Fruit fly (Drosophila melanogaster) whole organism, embryonic: ENCODE results near the gene Men.

ENCODE experiments used
- Abd-B ChIP-seq: fragments of 200-800 bp; sonication (Bioruptor generic); optimal IDR thresholded peaks from 2 replicates; lab custom pipeline; 2018; ENCODE audit warnings: missing biosample characterization, mild to moderate bottlenecking, missing genetic modification characterization, moderate library complexity
- Blimp-1 ChIP-seq: fragments of 200-800 bp; sonication (Bioruptor generic); optimal IDR thresholded peaks from 3 replicates; lab custom pipeline; 2018; ENCODE audit warnings: missing biosample characterization, missing genetic modification characterization, mild to moderate bottlenecking, moderate library complexity, missing genetic modification reagents
- CG10267 ChIP-seq: fragments of 200-800 bp; sonication (Bioruptor generic); optimal IDR thresholded peaks from 2 replicates; lab custom pipeline; 2018; ENCODE audit warnings: missing biosample characterization, mild to moderate bottlenecking, missing genetic modification characterization, moderate library complexity
- CG10979 ChIP-seq: fragments of 200-800 bp; sonication (Bioruptor generic); optimal IDR thresholded peaks from 2 replicates; lab custom pipeline; 2018; ENCODE audit warnings: missing biosample characterization, mild to moderate bottlenecking, missing genetic modification characterization, moderate library complexity
- CG11093 ChIP-seq: fragments of 200-800 bp; sonication (Bioruptor generic); IDR thresholded peaks from 3 replicates; pipeline ENCODE4 v1.3.6; 2022; ENCODE audit warnings: missing biosample characterization, missing genetic modification characterization
- CG11695 ChIP-seq: fragments of 200-800 bp; sonication (Bioruptor generic); IDR thresholded peaks from 3 replicates; pipeline ENCODE4 v1.3.6; 2022; ENCODE audit warnings: missing biosample characterization, missing genetic modification characterization
- CG12104 ChIP-seq: fragments of 200-800 bp; sonication (Bioruptor generic); optimal IDR thresholded peaks from 3 replicates; lab custom pipeline; 2016; ENCODE audit warnings: missing biosample characterization, missing genetic modification characterization
- CG13894 ChIP-seq: fragments of 200-800 bp; sonication (Bioruptor generic); optimal IDR thresholded peaks from 3 replicates; lab custom pipeline; 2018; ENCODE audit warnings: missing biosample characterization, mild to moderate bottlenecking, missing genetic modification characterization, moderate library complexity
- CG15514 ChIP-seq: fragments of 200-800 bp; sonication (Bioruptor generic); optimal IDR thresholded peaks from 3 replicates; lab custom pipeline; 2017; ENCODE audit warnings: missing biosample characterization, missing genetic modification characterization, mild to moderate bottlenecking, moderate library complexity, missing genetic modification reagents
- CG15601 ChIP-seq: fragments of 200-800 bp; sonication (Bioruptor generic); optimal IDR thresholded peaks from 3 replicates; lab custom pipeline; 2019; ENCODE audit warnings: missing biosample characterization, mild to moderate bottlenecking, missing genetic modification characterization, moderate library complexity
- CG2678 ChIP-seq: fragments of 200-800 bp; sonication (Bioruptor generic); optimal IDR thresholded peaks from 3 replicates; lab custom pipeline; 2019; ENCODE audit warnings: missing biosample characterization, mild to moderate bottlenecking, missing genetic modification characterization, moderate library complexity
- CG2712 ChIP-seq: fragments of 200-800 bp; optimal IDR thresholded peaks from 3 replicates; lab custom pipeline; 2019; ENCODE audit warnings: missing biosample characterization, mild to moderate bottlenecking, missing genetic modification characterization, moderate library complexity
- CG30020 ChIP-seq: fragments of 200-800 bp; optimal IDR thresholded peaks from 2 replicates; lab custom pipeline; 2019; ENCODE audit warnings: missing biosample characterization, mild to moderate bottlenecking, missing genetic modification characterization, moderate library complexity
- CG3065 ChIP-seq: fragments of 200-800 bp; sonication (Bioruptor generic); optimal IDR thresholded peaks from 2 replicates; lab custom pipeline; 2016; ENCODE audit warnings: missing biosample characterization, missing genetic modification characterization
- CG31441 ChIP-seq: fragments of 200-800 bp; sonication (Bioruptor generic); IDR thresholded peaks from 2 replicates; pipeline ENCODE4 v1.3.6; 2022; ENCODE audit warnings: missing biosample characterization, missing genetic modification characterization
- CG3163 ChIP-seq: fragments of 200-800 bp; sonication (Bioruptor generic); optimal IDR thresholded peaks from 3 replicates; lab custom pipeline; 2016; ENCODE audit warnings: missing biosample characterization, missing genetic modification characterization
- CG3726 ChIP-seq: fragments of 200-800 bp; sonication (Bioruptor generic); IDR thresholded peaks from 3 replicates; pipeline ENCODE4, ENCODE4 v1.3.6; 2022; ENCODE audit warnings: missing biosample characterization, missing genetic modification characterization
- CG6683 ChIP-seq: fragments of 200-800 bp; sonication (Bioruptor generic); optimal IDR thresholded peaks from 2 replicates; lab custom pipeline; 2017; ENCODE audit warnings: missing biosample characterization, mild to moderate bottlenecking, missing genetic modification characterization, missing genetic modification reagents
- CG6791 ChIP-seq: fragments of 200-800 bp; sonication (Bioruptor generic); IDR thresholded peaks from 3 replicates; pipeline ENCODE4 v1.3.6; 2022; ENCODE audit warnings: missing biosample characterization, missing genetic modification characterization; ENCODE audit not compliant: partially characterized antibody
- CG8281 ChIP-seq: fragments of 200-800 bp; sonication (Bioruptor generic); optimal IDR thresholded peaks from 2 replicates; lab custom pipeline; 2018; ENCODE audit warnings: missing biosample characterization, mild to moderate bottlenecking, missing genetic modification characterization, moderate library complexity
- CTCF ChIP-seq: fragments of 200-800 bp; sonication (Bioruptor generic); optimal IDR thresholded peaks from 2 replicates; lab custom pipeline; 2017; ENCODE audit warnings: missing biosample characterization, mild to moderate bottlenecking, missing genetic modification characterization, moderate library complexity
- Dbx ChIP-seq: fragments of 200-800 bp; sonication (Bioruptor generic); IDR thresholded peaks from 3 replicates; pipeline ENCODE4 v1.3.6; 2022; ENCODE audit warnings: missing biosample characterization, missing genetic modification characterization
- Dek ChIP-seq: fragments of 200-800 bp; sonication (Bioruptor generic); optimal IDR thresholded peaks from 3 replicates; lab custom pipeline; 2019; ENCODE audit warnings: missing biosample characterization, mild to moderate bottlenecking, missing genetic modification characterization, moderate library complexity
- Drgx ChIP-seq: fragments of 200-800 bp; sonication (Bioruptor generic); IDR thresholded peaks from 2 replicates; pipeline ENCODE4 v1.3.6; 2022; ENCODE audit warnings: missing biosample characterization, missing genetic modification characterization
- Fer1 ChIP-seq: fragments of 200-800 bp; sonication (Bioruptor generic); optimal IDR thresholded peaks from 2 replicates; lab custom pipeline; 2017; ENCODE audit warnings: missing biosample characterization, mild to moderate bottlenecking, missing genetic modification characterization
- Hmr ChIP-seq: fragments of 200-800 bp; sonication (Bioruptor generic); optimal IDR thresholded peaks from 3 replicates; lab custom pipeline; 2017; ENCODE audit warnings: mild to moderate bottlenecking, missing biosample characterization, missing genetic modification reagents, missing genetic modification characterization
- Hr3 ChIP-seq: fragments of 200-800 bp; sonication (Bioruptor generic); optimal IDR thresholded peaks from 3 replicates; lab custom pipeline; 2016; ENCODE audit warnings: missing biosample characterization, missing genetic modification characterization
- NFAT ChIP-seq: fragments of 200-800 bp; sonication (Bioruptor generic); IDR thresholded peaks from 2 replicates; pipeline ENCODE4 v1.3.6; 2022; ENCODE audit warnings: missing biosample characterization, missing genetic modification characterization
- Ptx1 ChIP-seq: fragments of 200-800 bp; sonication (Bioruptor generic); IDR thresholded peaks from 2 replicates; pipeline ENCODE4 v1.3.6; 2022; ENCODE audit warnings: missing biosample characterization, missing genetic modification characterization
- Scr ChIP-seq: fragments of 200-800 bp; sonication (Bioruptor generic); IDR thresholded peaks from 2 replicates; pipeline ENCODE4 v1.3.6; 2022; ENCODE audit warnings: missing biosample characterization, missing genetic modification characterization; ENCODE audit not compliant: partially characterized antibody
- Xrp1 ChIP-seq: fragments of 200-800 bp; sonication (Bioruptor generic); IDR thresholded peaks from 2 replicates; pipeline ENCODE4 v1.3.6; 2022; ENCODE audit warnings: missing biosample characterization, missing genetic modification characterization
- bcd ChIP-seq: fragments of 200-800 bp; sonication (Bioruptor generic); optimal IDR thresholded peaks from 2 replicates; lab custom pipeline; 2017; ENCODE audit warnings: missing biosample characterization, mild to moderate bottlenecking, missing genetic modification characterization
- caup ChIP-seq: fragments of 200-800 bp; sonication (Bioruptor generic); optimal IDR thresholded peaks from 3 replicates; lab custom pipeline; 2017; ENCODE audit warnings: missing biosample characterization, mild to moderate bottlenecking, missing genetic modification characterization, moderate library complexity; ENCODE audit not compliant: severe bottlenecking
- cg ChIP-seq: fragments of 200-800 bp; sonication (Bioruptor generic); optimal IDR thresholded peaks from 3 replicates; lab custom pipeline; 2019; ENCODE audit warnings: missing biosample characterization, mild to moderate bottlenecking, missing genetic modification characterization, moderate library complexity
- dpn ChIP-seq, 2 experiments: fragments of 200-800 bp; sonication (Bioruptor generic); optimal IDR thresholded peaks; 3 replicates each; lab custom pipeline; 2016; ENCODE audit warnings: missing biosample characterization in 2 of 2, missing genetic modification characterization in 2 of 2
- exex ChIP-seq: fragments of 200-800 bp; sonication (Bioruptor generic); optimal IDR thresholded peaks from 4 replicates; lab custom pipeline; 2018; ENCODE audit warnings: missing biosample characterization, mild to moderate bottlenecking, missing genetic modification characterization, moderate library complexity
- fd96Cb ChIP-seq: fragments of 200-800 bp; sonication (Bioruptor generic); optimal IDR thresholded peaks from 2 replicates; lab custom pipeline; 2018; ENCODE audit warnings: missing biosample characterization, mild to moderate bottlenecking, missing genetic modification characterization, moderate library complexity
- grau ChIP-seq: fragments of 200-800 bp; optimal IDR thresholded peaks from 3 replicates; lab custom pipeline; 2019; ENCODE audit warnings: missing biosample characterization, mild to moderate bottlenecking, missing genetic modification characterization, moderate library complexity
- hkb ChIP-seq, 2 experiments: fragments of 200-800 bp in 1 of 2; fragments of >200 bp in 1 of 2; sonication (Bioruptor generic) in 1 of 2; IDR thresholded peaks in 1 of 2; optimal IDR thresholded peaks in 1 of 2; 2 replicates each; pipeline versions ENCODE4 v1.3.6 to Lab custom; 2017 to 2022; ENCODE audit warnings: missing biosample characterization in 1 of 2, missing genetic modification characterization in 1 of 2
- ind ChIP-seq: fragments of 200-800 bp; sonication (Bioruptor generic); optimal IDR thresholded peaks from 3 replicates; lab custom pipeline; 2016; ENCODE audit warnings: missing biosample characterization, missing genetic modification characterization
- nmo ChIP-seq: fragments of 200-800 bp; sonication (Bioruptor generic); optimal IDR thresholded peaks from 2 replicates; lab custom pipeline; 2018; ENCODE audit warnings: missing biosample characterization, mild to moderate bottlenecking, missing genetic modification characterization, moderate library complexity
- odd ChIP-seq: fragments of 200-800 bp; sonication (Bioruptor generic); optimal IDR thresholded peaks from 2 replicates; lab custom pipeline; 2017; ENCODE audit warnings: missing biosample characterization, mild to moderate bottlenecking, missing genetic modification characterization
- phol ChIP-seq: fragments of 200-800 bp; sonication (Bioruptor generic); optimal IDR thresholded peaks from 3 replicates; lab custom pipeline; 2018; ENCODE audit warnings: missing biosample characterization, mild to moderate bottlenecking, missing genetic modification characterization, moderate library complexity
- rib ChIP-seq: fragments of 200-800 bp; sonication (Bioruptor generic); IDR thresholded peaks from 2 replicates; pipeline ENCODE4 v1.3.6; 2022; ENCODE audit warnings: missing biosample characterization, missing genetic modification characterization
- slbo ChIP-seq: fragments of 200-800 bp; sonication (Bioruptor generic); IDR thresholded peaks from 2 replicates; pipeline ENCODE4 v1.3.6; 2022; ENCODE audit warnings: missing biosample characterization, missing genetic modification characterization
- tap ChIP-seq: fragments of 200-800 bp; optimal IDR thresholded peaks from 3 replicates; lab custom pipeline; 2019; ENCODE audit warnings: missing biosample characterization, mild to moderate bottlenecking, missing genetic modification characterization, moderate library complexity
- tna ChIP-seq: fragments of 200-800 bp; sonication (Bioruptor generic); IDR thresholded peaks from 2 replicates; pipeline ENCODE4 v1.3.6; 2022; ENCODE audit warnings: missing biosample characterization, missing genetic modification characterization; ENCODE audit not compliant: partially characterized antibody

The Men gene

dm6 chr3R:12719627-12720343 is 2.5 kb downstream of the Men start (continued):
- peak; percentile 69 for TF ChIP-seq CG2712 (tag; lab: Kevin White, UChicago)
- TF ChIP-seq Hmr (GFP tag; lab: Kevin White, UChicago) = peak; percentile 41
- TF ChIP-seq CG10267 (tag; lab: Kevin White, UChicago) = peak; percentile 27
- TF ChIP-seq grau (tag; lab: Kevin White, UChicago) = peak; percentile 43
- TF ChIP-seq slbo = peak; percentile 34; the same call in 1 of the 2 replicates
- TF ChIP-seq Blimp-1 (GFP tag; lab: Kevin White, UChicago) = peak; percentile 45
- peak; percentile 36 for TF ChIP-seq nmo (GFP tag; lab: Kevin White, UChicago)
- no peak for TF ChIP-seq CG6791 (GFP tag; lab: Robert Waterston, UW)
- TF ChIP-seq Dek = peak; percentile 37
- TF ChIP-seq hkb (optimal IDR thresholded peaks at IDR 0.05; lab: Kevin White, UChicago) = no peak
- 0 out of 2 replicates have a peak, but pooled peaks have one; percentile 15 for TF ChIP-seq hkb (GFP tag; IDR thresholded peaks at IDR 0.05; lab: Robert Waterston, UW)
- peak; percentile 31 for TF ChIP-seq CG6683 (GFP tag; lab: Kevin White, UChicago)
- TF ChIP-seq Scr = peak; percentile 27; the same call in 1 of the 2 replicates
- TF ChIP-seq Xrp1 (GFP tag; lab: Robert Waterston, UW) = peak; percentile 36; the same call in 1 of the 2 replicates
- no peak for TF ChIP-seq CG11093 (GFP tag; lab: Robert Waterston, UW)
- TF ChIP-seq CG11695 (GFP tag; lab: Robert Waterston, UW) = 0 out of 3 replicates have a peak, but pooled peaks have one; percentile 36
- TF ChIP-seq CG2678 = peak; percentile 73
- peak; percentile 42 for TF ChIP-seq caup (GFP tag; lab: Kevin White, UChicago)
- no peak for TF ChIP-seq tap (tag; lab: Kevin White, UChicago)
- no peak for TF ChIP-seq CG30020 (tag; lab: Kevin White, UChicago)
- TF ChIP-seq dpn (GFP tag; optimal IDR thresholded peaks at IDR 0.05; lab: Kevin White, UChicago) = peak; percentile 18 to 31
- peak; percentile 33; the same call in 1 of the 2 replicates for TF ChIP-seq Drgx (GFP tag; lab: Robert Waterston, UW)
- peak; percentile 1 for TF ChIP-seq CG15601 (tag; lab: Kevin White, UChicago)
- TF ChIP-seq CG3163 = peak; percentile 86
- TF ChIP-seq CG8281 = peak; percentile 28
- peak; percentile 60 for TF ChIP-seq Fer1 (GFP tag; lab: Kevin White, UChicago)
- TF ChIP-seq odd (GFP tag; lab: Kevin White, UChicago) = no peak
- TF ChIP-seq cg (GFP tag; lab: Kevin White, UChicago) = peak; percentile 67
- TF ChIP-seq CG12104 (GFP tag; lab: Kevin White, UChicago) = peak; percentile 13
- peak; percentile 33 for TF ChIP-seq CG15514
- TF ChIP-seq phol (tag; lab: Kevin White, UChicago) = peak; percentile 40
- TF ChIP-seq CTCF (GFP tag; lab: Kevin White, UChicago) = no peak
- TF ChIP-seq ind (GFP tag; lab: Kevin White, UChicago) = peak; percentile 8
- peak; percentile 49; the same call in 1 of the 2 replicates for TF ChIP-seq tna (GFP tag; lab: Robert Waterston, UW)
- TF ChIP-seq CG13894 (tag; lab: Kevin White, UChicago) = peak; percentile 94
- peak; percentile 4 for TF ChIP-seq exex (tag; lab: Kevin White, UChicago)
- peak; percentile 30; the same call in 1 of the 2 replicates for TF ChIP-seq NFAT (GFP tag; lab: Robert Waterston, UW)
- no peak for TF ChIP-seq Dbx (GFP tag; lab: Robert Waterston, UW)
- TF ChIP-seq rib (GFP tag; lab: Robert Waterston, UW) = peak; percentile 84; the same call in 1 of the 2 replicates
- peak; percentile 41 for TF ChIP-seq CG31441
- TF ChIP-seq bcd (GFP tag; lab: Kevin White, UChicago) = peak; percentile 29
- TF ChIP-seq Hr3 (GFP tag; lab: Kevin White, UChicago) = peak; percentile 23
- TF ChIP-seq CG10979 = peak; percentile 36
- peak; percentile 32 for TF ChIP-seq fd96Cb (tag; lab: Kevin White, UChicago)
- TF ChIP-seq CG3065 = no peak
- peak; percentile 26 for TF ChIP-seq Abd-B (GFP tag; lab: Kevin White, UChicago)
- TF ChIP-seq Ptx1 (GFP tag; lab: Robert Waterston, UW) = peak; percentile 13; the same call in 1 of the 2 replicates
- TF ChIP-seq CG3726 (GFP tag; lab: Robert Waterston, UW) = no peak
